Fruit fly (Drosophila melanogaster): Measurements from ENCODE around the gene Doc1.

The Doc1 gene

dm6 chr3L:9063607-9064006 lies 22.4 kb downstream of the Doc1 start:
- TF ChIP-seq CrebA (GFP tag; optimal IDR thresholded peaks at IDR 0.05; ENCODE audit: borderline replicate concordance) (peak; percentile 16), CG32264 (GFP tag; optimal IDR thresholded peaks at IDR 0.05) (no peak)

- TF ChIP-seq psq (GFP tag; optimal IDR thresholded peaks at IDR 0.05) = no peak
- no peak for TF ChIP-seq Sp1 (GFP tag; optimal IDR thresholded peaks at IDR 0.05)
- TF ChIP-seq rgr (GFP tag; optimal IDR thresholded peaks at IDR 0.05) = no peak
- TF ChIP-seq Rel (GFP tag; optimal IDR thresholded peaks at IDR 0.05) = no peak
- TF ChIP-seq Rel (tag; optimal IDR thresholded peaks at IDR 0.05) = peak; percentile 53
- TF ChIP-seq Vsx2 (GFP tag; optimal IDR thresholded peaks at IDR 0.05; ENCODE audit: partially characterized antibody) = no peak
- TF ChIP-seq jim (GFP tag; optimal IDR thresholded peaks at IDR 0.05) = no peak
- no peak for TF ChIP-seq Hr83 (GFP tag; optimal IDR thresholded peaks at IDR 0.05; ENCODE audit: poor library complexity, severe bottlenecking)
- TF ChIP-seq sage (GFP tag; optimal IDR thresholded peaks at IDR 0.05) = no peak
- peak; percentile 77 for TF ChIP-seq Myc (optimal IDR thresholded peaks at IDR 0.05)
Measured at dm6 chr3L:9064207-9064754, 23.1 kb downstream of the Doc1 start.

DNA sequence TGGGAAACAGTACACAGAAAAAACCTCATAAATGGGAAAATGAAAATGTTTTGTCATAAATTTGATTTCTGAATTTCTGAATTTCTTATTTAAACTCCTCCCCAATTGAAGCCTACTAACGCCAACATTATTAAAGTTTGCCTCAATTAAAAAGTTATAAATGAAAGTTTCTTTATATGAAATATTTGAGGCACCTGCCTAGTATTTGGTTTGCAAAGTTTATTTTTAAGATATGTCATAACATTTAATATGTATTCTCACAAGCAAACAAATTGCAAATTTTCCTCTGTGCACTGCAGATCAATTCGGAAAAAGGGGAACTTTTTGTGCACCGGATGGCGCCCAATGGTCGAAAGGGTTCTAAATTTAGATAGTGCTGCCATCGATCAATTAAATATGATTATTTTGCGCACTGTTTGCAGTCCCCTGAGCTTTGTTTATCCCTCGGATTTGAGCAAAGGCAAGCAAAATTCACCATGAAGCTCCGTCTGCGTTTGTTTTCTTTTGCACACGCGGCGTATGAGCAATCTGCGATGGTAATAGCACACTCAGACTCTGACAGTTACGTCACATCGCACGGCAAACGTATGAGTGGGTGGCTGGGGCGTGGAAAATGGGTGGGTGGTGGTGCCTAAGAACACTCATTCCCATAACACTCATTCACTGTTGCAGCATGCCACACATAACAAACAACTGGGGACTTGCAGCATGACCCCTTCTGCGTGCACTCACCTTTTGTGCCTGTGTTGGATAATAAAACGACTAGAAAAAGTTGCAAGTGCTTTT lies 24.0 kb downstream of the Doc1 start:
- TF ChIP-seq CG9705 (GFP tag; optimal IDR thresholded peaks at IDR 0.05) = no peak
- TF ChIP-seq jim (GFP tag; optimal IDR thresholded peaks at IDR 0.05) = no peak
- TF ChIP-seq tai (GFP tag; optimal IDR thresholded peaks at IDR 0.05) = no peak
- TF ChIP-seq HLH106 (tag; optimal IDR thresholded peaks at IDR 0.05) = peak; percentile 0
- TF ChIP-seq lola (GFP tag; optimal IDR thresholded peaks at IDR 0.05) = no peak
- no peak for TF ChIP-seq OdsH (GFP tag; optimal IDR thresholded peaks at IDR 0.05)
- peak in 1 of 2 experiments; percentile 11 for TF ChIP-seq foxo (GFP tag; optimal IDR thresholded peaks at IDR 0.05)
- peak; percentile 33 for TF ChIP-seq h (GFP tag; optimal IDR thresholded peaks at IDR 0.05)
- no peak for TF ChIP-seq usp (GFP tag; optimal IDR thresholded peaks at IDR 0.05)
- no peak for TF ChIP-seq CG32264 (GFP tag; optimal IDR thresholded peaks at IDR 0.05)
- TF ChIP-seq ey (GFP tag; optimal IDR thresholded peaks at IDR 0.05) = peak; percentile 32
- TF ChIP-seq sage (GFP tag; optimal IDR thresholded peaks at IDR 0.05) = no peak
- no peak for TF ChIP-seq dl (GFP tag; optimal IDR thresholded peaks at IDR 0.05; ENCODE audit: insufficient read depth in 1 of 2, partially characterized antibody in 2 of 2)
- no peak for TF ChIP-seq Jra (GFP tag; optimal IDR thresholded peaks at IDR 0.05)
- TF ChIP-seq Myc (optimal IDR thresholded peaks at IDR 0.05) = no peak
- TF ChIP-seq Hr83 (GFP tag; optimal IDR thresholded peaks at IDR 0.05; ENCODE audit: poor library complexity, severe bottlenecking) = no peak
- peak; percentile 1 for TF ChIP-seq fru (GFP tag; optimal IDR thresholded peaks at IDR 0.05)
- TF ChIP-seq Rel (GFP tag; optimal IDR thresholded peaks at IDR 0.05) = no peak
- TF ChIP-seq Rel (tag; optimal IDR thresholded peaks at IDR 0.05) = peak; percentile 4

DNA sequence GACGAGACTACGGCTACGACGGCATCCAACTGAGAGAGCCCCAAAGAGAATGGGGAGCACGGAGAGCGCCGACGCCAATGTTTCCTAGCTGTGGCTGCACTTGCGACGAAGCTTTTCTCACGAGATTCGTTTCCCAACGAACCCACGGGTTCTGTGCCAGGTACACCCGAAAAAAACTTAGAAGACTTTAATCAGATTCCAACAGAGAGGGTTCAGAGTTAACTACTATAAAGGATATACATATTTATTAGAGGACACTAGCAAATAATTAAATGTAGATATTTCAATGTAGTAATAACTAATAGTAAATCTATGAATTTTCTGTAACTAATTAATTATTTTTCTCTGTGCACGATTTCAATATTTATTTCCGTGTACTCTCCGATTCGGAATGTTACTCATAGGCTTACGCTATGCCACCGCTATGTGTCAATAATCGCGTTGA lies 24.8 kb downstream of the Doc1 start, which contains the start of gene Argk1:
Argk1 (minus strand) TSS at position 31 of the 445 bp plus-strand sequence.
- TF ChIP-seq sage (GFP tag; optimal IDR thresholded peaks at IDR 0.05) (no peak), sv (GFP tag; optimal IDR thresholded peaks at IDR 0.05) (peak; percentile 29), foxo (GFP tag; optimal IDR thresholded peaks at IDR 0.05) (peak in 1 of 2 experiments; percentile 34), pan (optimal IDR thresholded peaks at IDR 0.05) (no peak), ey (GFP tag; optimal IDR thresholded peaks at IDR 0.05) (no peak), rgr (GFP tag; optimal IDR thresholded peaks at IDR 0.05) (peak; percentile 54), dmrt93B (GFP tag; optimal IDR thresholded peaks at IDR 0.05) (no peak), dsf (GFP tag; optimal IDR thresholded peaks at IDR 0.05; ENCODE audit: borderline replicate concordance) (no peak), lola (GFP tag; optimal IDR thresholded peaks at IDR 0.05) (no peak), tai (GFP tag; optimal IDR thresholded peaks at IDR 0.05) (peak; percentile 16), Vsx2 (GFP tag; optimal IDR thresholded peaks at IDR 0.05; ENCODE audit: partially characterized antibody) (no peak), Abd-B (GFP tag; optimal IDR thresholded peaks at IDR 0.05) (no peak), OdsH (GFP tag; optimal IDR thresholded peaks at IDR 0.05) (peak; percentile 50), Hnf4 (GFP tag; optimal IDR thresholded peaks at IDR 0.05) (no peak), Myc (optimal IDR thresholded peaks at IDR 0.05) (no peak), Dif (GFP tag; optimal IDR thresholded peaks at IDR 0.05; ENCODE audit: partially characterized antibody) (peak; percentile 65), h (GFP tag; optimal IDR thresholded peaks at IDR 0.05) (peak; percentile 10), CG9705 (GFP tag; optimal IDR thresholded peaks at IDR 0.05) (no peak), HLH106 (tag; optimal IDR thresholded peaks at IDR 0.05) (peak; percentile 44), CrebA (GFP tag; optimal IDR thresholded peaks at IDR 0.05; ENCODE audit: borderline replicate concordance) (no peak), dl (GFP tag; optimal IDR thresholded peaks at IDR 0.05; ENCODE audit: insufficient read depth in 1 of 2, partially characterized antibody in 2 of 2) (peak; percentile 38 to 55), fru (GFP tag; optimal IDR thresholded peaks at IDR 0.05) (peak; percentile 14), CG32264 (GFP tag; optimal IDR thresholded peaks at IDR 0.05) (no peak), Sp1 (GFP tag; optimal IDR thresholded peaks at IDR 0.05) (no peak), jim (GFP tag; optimal IDR thresholded peaks at IDR 0.05) (no peak)

Measured in whole organism, wandering third instar larva.